Worm (Caenorhabditis elegans) whole organism, young adult: ENCODE results near the gene C04A11.5.

Experiments used
- B0035.1 ChIP-seq: sonication (generic microtip); optimal IDR thresholded peaks from 2 replicates; lab custom pipeline; 2016; ENCODE audit warnings: missing genetic modification characterization, mild to moderate bottlenecking, missing compliant biosample characterization, missing genotype, missing genetic modification reagents
- C17E4.6 ChIP-seq: fragments of 200-800 bp; sonication (Bioruptor generic); IDR thresholded peaks from 2 replicates; pipeline ENCODE4 v1.3.6; 2022; ENCODE audit warnings: missing genetic modification reagents, missing genetic modification characterization, missing compliant biosample characterization
- D2030.7 ChIP-seq: fragments of 200-800 bp; sonication (Bioruptor generic); IDR thresholded peaks from 2 replicates; pipeline ENCODE4 v1.3.6; 2022; ENCODE audit warnings: missing genetic modification reagents, missing genetic modification characterization, missing compliant biosample characterization
- F23B12.7 ChIP-seq: sonication (generic microtip); optimal IDR thresholded peaks from 2 replicates; lab custom pipeline; 2017; ENCODE audit warnings: missing genetic modification characterization, mild to moderate bottlenecking, missing compliant biosample characterization, antibody characterized with exemption, moderate library complexity; ENCODE audit not compliant: insufficient read depth
- F37B4.10 ChIP-seq: fragments of 200-800 bp; sonication (Bioruptor generic); IDR thresholded peaks from 2 replicates; pipeline ENCODE4 v1.3.6; 2022; ENCODE audit warnings: missing genetic modification characterization, missing compliant biosample characterization
- F39B2.1 ChIP-seq: fragments of 200-800 bp; sonication (Bioruptor generic); IDR thresholded peaks from 2 replicates; pipeline ENCODE4 v1.3.6; 2022; ENCODE audit warnings: missing genetic modification reagents, missing genetic modification characterization, missing compliant biosample characterization
- K12H6.12 ChIP-seq: fragments of 200-800 bp; sonication (Bioruptor generic); optimal IDR thresholded peaks from 2 replicates; lab custom pipeline; 2018; ENCODE audit warnings: mild to moderate bottlenecking, missing genetic modification characterization, missing compliant biosample characterization
- T26A5.8 ChIP-seq: sonication (generic microtip); optimal IDR thresholded peaks from 2 replicates; lab custom pipeline; 2016; ENCODE audit warnings: missing genetic modification characterization, missing compliant biosample characterization
- Y53F4B.3 ChIP-seq: fragments of 200-800 bp; sonication (Bioruptor generic); IDR thresholded peaks from 2 replicates; pipeline ENCODE4 v1.3.6; 2022; ENCODE audit warnings: missing genetic modification reagents, missing genetic modification characterization, missing compliant biosample characterization
- Y53G8AR.9 ChIP-seq: fragments of 200-800 bp; sonication (Bioruptor generic); conservative IDR thresholded peaks from 2 replicates; pipeline ENCODE4 v1.3.6; 2022; ENCODE audit warnings: missing genetic modification reagents, missing genetic modification characterization, missing compliant biosample characterization
- Y67H2A.10 ChIP-seq: fragments of 200-800 bp; sonication (Bioruptor generic); conservative IDR thresholded peaks from 2 replicates; pipeline ENCODE4 v1.3.6; 2022; ENCODE audit warnings: missing genetic modification reagents, missing genetic modification characterization, missing compliant biosample characterization
- ZK185.1 ChIP-seq: sonication (generic microtip); optimal IDR thresholded peaks from 2 replicates; lab custom pipeline; 2016; ENCODE audit warnings: mild to moderate bottlenecking, missing genetic modification characterization, missing compliant biosample characterization; ENCODE audit not compliant: poor library complexity, severe bottlenecking
- aptf-2 ChIP-seq: fragments of 200-800 bp; sonication (Bioruptor generic); conservative IDR thresholded peaks from 2 replicates; pipeline ENCODE4 v1.3.6; 2022; ENCODE audit warnings: missing genetic modification reagents, missing genetic modification characterization, missing compliant biosample characterization
- aptf-3 ChIP-seq: fragments of 200-800 bp; sonication (Bioruptor generic); IDR thresholded peaks from 2 replicates; pipeline ENCODE4 v1.3.6; 2022; ENCODE audit warnings: missing genetic modification characterization, missing compliant biosample characterization
- athp-1 ChIP-seq: sonication (generic microtip); optimal IDR thresholded peaks from 2 replicates; lab custom pipeline; 2017; ENCODE audit warnings: mild to moderate bottlenecking, missing genetic modification characterization, missing compliant biosample characterization
- attf-3 ChIP-seq: fragments of 200-800 bp; sonication (Bioruptor generic); conservative IDR thresholded peaks from 2 replicates; pipeline ENCODE4 v1.3.6; 2022; ENCODE audit warnings: missing genetic modification reagents, missing genetic modification characterization, missing compliant biosample characterization
- attf-5 ChIP-seq: fragments of 200-800 bp; sonication (Bioruptor generic); optimal IDR thresholded peaks from 2 replicates; lab custom pipeline; 2018; ENCODE audit warnings: mild to moderate bottlenecking, missing genetic modification characterization, missing compliant biosample characterization
- ccch-3 ChIP-seq: fragments of 200-800 bp; sonication (Bioruptor generic); optimal IDR thresholded peaks from 2 replicates; lab custom pipeline; 2018; ENCODE audit warnings: mild to moderate bottlenecking, missing genetic modification characterization, missing compliant biosample characterization
- cebp-1 ChIP-seq, 2 experiments: fragments of 200-800 bp in 1 of 2; sonication (Bioruptor generic) in 1 of 2; sonication (generic microtip) in 1 of 2; IDR thresholded peaks in 1 of 2; optimal IDR thresholded peaks in 1 of 2; 2 replicates each; pipeline versions ENCODE4 v1.3.6 to Lab custom; 2017 to 2022; ENCODE audit warnings: missing compliant biosample characterization in 2 of 2, missing genetic modification characterization in 2 of 2, mild to moderate bottlenecking in 1 of 2, missing genetic modification reagents in 1 of 2, moderate library complexity in 1 of 2
- cebp-2 ChIP-seq: fragments of 200-800 bp; sonication (Bioruptor generic); IDR thresholded peaks from 2 replicates; pipeline ENCODE4 v1.3.6; 2022; ENCODE audit warnings: missing genetic modification characterization, missing compliant biosample characterization
- ceh-100 ChIP-seq: fragments of 200-800 bp; sonication (Bioruptor generic); IDR thresholded peaks from 2 replicates; pipeline ENCODE4 v1.3.6; 2022; ENCODE audit warnings: missing genetic modification reagents, missing genetic modification characterization, missing compliant biosample characterization
- chd-7 ChIP-seq: sonication (generic microtip); optimal IDR thresholded peaks from 2 replicates; lab custom pipeline; 2016; ENCODE audit warnings: mild to moderate bottlenecking, missing genetic modification characterization, moderate library complexity, missing compliant biosample characterization
- egrh-3 ChIP-seq: fragments of 200-800 bp; sonication (Bioruptor generic); IDR thresholded peaks from 2 replicates; pipeline ENCODE4 v1.3.6; 2022; ENCODE audit warnings: missing genetic modification reagents, missing genetic modification characterization, missing compliant biosample characterization
- ets-4 ChIP-seq: fragments of 200-800 bp; sonication (Bioruptor generic); optimal IDR thresholded peaks from 2 replicates; lab custom pipeline; 2018; ENCODE audit warnings: mild to moderate bottlenecking, missing genetic modification characterization, missing compliant biosample characterization
- gei-17 ChIP-seq: fragments of 200-800 bp; sonication (Bioruptor generic); optimal IDR thresholded peaks from 2 replicates; lab custom pipeline; 2018; ENCODE audit warnings: mild to moderate bottlenecking, missing genetic modification characterization, missing compliant biosample characterization
- hlh-26 ChIP-seq: fragments of 200-800 bp; sonication (Bioruptor generic); conservative IDR thresholded peaks from 2 replicates; pipeline ENCODE4 v1.3.6; 2022; ENCODE audit warnings: missing genetic modification reagents, missing genetic modification characterization, missing compliant biosample characterization
- hmg-1.2 ChIP-seq: fragments of 200-800 bp; sonication (Bioruptor generic); IDR thresholded peaks from 2 replicates; pipeline ENCODE4 v1.3.6; 2022; ENCODE audit warnings: missing genetic modification reagents, missing genetic modification characterization, missing compliant biosample characterization
- hrde-1 ChIP-seq: sonication (generic microtip); optimal IDR thresholded peaks from 2 replicates; lab custom pipeline; 2016; ENCODE audit warnings: missing genetic modification characterization, mild to moderate bottlenecking, missing compliant biosample characterization, moderate library complexity, missing genotype, missing genetic modification reagents, borderline replicate concordance
- hsf-1 ChIP-seq: fragments of 200-800 bp; sonication (Bioruptor generic); IDR thresholded peaks from 2 replicates; pipeline ENCODE4 v1.3.6; 2022; ENCODE audit warnings: missing genetic modification reagents, missing genetic modification characterization, missing compliant biosample characterization
- lag-1 ChIP-seq: fragments of 200-800 bp; sonication (Bioruptor generic); IDR thresholded peaks from 2 replicates; pipeline ENCODE4 v1.3.6; 2022; ENCODE audit warnings: missing genetic modification reagents, missing genetic modification characterization, missing compliant biosample characterization
- lin-54 ChIP-seq: fragments of 200-800 bp; sonication (Bioruptor generic); optimal IDR thresholded peaks from 2 replicates; lab custom pipeline; 2018; ENCODE audit warnings: mild to moderate bottlenecking, missing genetic modification characterization, missing compliant biosample characterization
- madf-3 ChIP-seq: fragments of 200-800 bp; sonication (Bioruptor generic); IDR thresholded peaks from 2 replicates; pipeline ENCODE4 v1.3.6; 2022; ENCODE audit warnings: missing genetic modification reagents, missing genetic modification characterization, missing compliant biosample characterization
- mes-4 ChIP-seq: sonication (generic microtip); optimal IDR thresholded peaks from 2 replicates; lab custom pipeline; 2016; ENCODE audit warnings: missing genotype, missing genetic modification characterization, missing compliant biosample characterization
- nhr-27 ChIP-seq: fragments of 200-800 bp; sonication (Bioruptor generic); optimal IDR thresholded peaks from 2 replicates; lab custom pipeline; 2018; ENCODE audit warnings: mild to moderate bottlenecking, missing genetic modification characterization, moderate library complexity, missing compliant biosample characterization
- nhr-80 ChIP-seq: sonication (generic microtip); optimal IDR thresholded peaks from 2 replicates; lab custom pipeline; 2016; ENCODE audit warnings: missing genetic modification characterization, missing compliant biosample characterization
- pbrm-1 ChIP-seq: fragments of 200-800 bp; sonication (Bioruptor generic); IDR thresholded peaks from 2 replicates; pipeline ENCODE4 v1.3.6; 2022; ENCODE audit warnings: missing genetic modification reagents, missing genetic modification characterization, missing compliant biosample characterization
- snpc-1.1 ChIP-seq: sonication (generic microtip); optimal IDR thresholded peaks from 2 replicates; lab custom pipeline; 2017; ENCODE audit warnings: missing genetic modification characterization, mild to moderate bottlenecking, missing compliant biosample characterization, antibody characterized with exemption, moderate library complexity, missing genotype, missing genetic modification reagents; ENCODE audit not compliant: insufficient read depth
- snpc-4 ChIP-seq, 5 experiments: fragments of 150-350 bp in 1 of 5; sonication (generic microtip) in 4 of 5; optimal IDR thresholded peaks; 2 replicates each; lab custom pipeline; 2014 to 2018; ENCODE audit warnings: missing genetic modification characterization in 5 of 5, missing biosample characterization in 3 of 5, antibody characterized with exemption in 2 of 5, mild to moderate bottlenecking in 2 of 5, missing compliant biosample characterization in 2 of 5, missing genotype in 2 of 5, moderate library complexity in 2 of 5, missing genetic modification reagents in 1 of 5
- tbx-9 ChIP-seq: sonication (generic microtip); optimal IDR thresholded peaks from 2 replicates; lab custom pipeline; 2016; ENCODE audit warnings: borderline replicate concordance, missing genetic modification characterization, inconsistent platforms, missing compliant biosample characterization
- zfh-2 ChIP-seq: fragments of 200-800 bp; sonication (Bioruptor generic); conservative IDR thresholded peaks from 2 replicates; pipeline ENCODE4 v1.3.6; 2022; ENCODE audit warnings: missing genetic modification reagents, missing genetic modification characterization, missing compliant biosample characterization
- ztf-18 ChIP-seq: sonication (generic microtip); optimal IDR thresholded peaks from 2 replicates; lab custom pipeline; 2016; ENCODE audit warnings: missing genotype, mild to moderate bottlenecking, missing genetic modification characterization, missing compliant biosample characterization
- ztf-26 ChIP-seq: sonication (generic microtip); optimal IDR thresholded peaks from 2 replicates; lab custom pipeline; 2017; ENCODE audit warnings: missing genetic modification characterization, missing compliant biosample characterization

The C04A11.5 gene

ce11 chrX:13687111-13687512 lies 22.7 kb downstream of the C04A11.5 start (continued):
- TF ChIP-seq attf-5 (peak; percentile 55), D2030.7 (GFP tag; lab: Robert Waterston, UW) (no peak), cebp-1 (GFP tag; IDR thresholded peaks at IDR 0.05; lab: Robert Waterston, UW) (peak; percentile 91), cebp-1 (tag; optimal IDR thresholded peaks at IDR 0.05; lab: Kevin White, UChicago) (peak; percentile 98), hlh-26 (GFP tag; lab: Robert Waterston, UW) (no peak), gei-17 (GFP tag; lab: Kevin White, UChicago) (peak; percentile 22), snpc-1.1 (tag; lab: Kevin White, UChicago) (no peak), B0035.1 (tag; lab: Kevin White, UChicago) (no peak), lin-54 (GFP tag; lab: Kevin White, UChicago) (peak; percentile 3), ztf-18 (peak; percentile 16), hrde-1 (tag; lab: Kevin White, UChicago) (no peak), chd-7 (tag; lab: Kevin White, UChicago) (peak; percentile 40), ccch-3 (GFP tag; lab: Kevin White, UChicago) (no peak), nhr-80 (tag; lab: Kevin White, UChicago) (peak; percentile 45), lag-1 (GFP tag; lab: Robert Waterston, UW) (no peak), pbrm-1 (GFP tag; lab: Robert Waterston, UW) (peak; percentile 50; the same call in 1 of the 2 replicates), Y53F4B.3 (GFP tag; lab: Robert Waterston, UW) (no peak), aptf-2 (no peak), aptf-3 (GFP tag; lab: Robert Waterston, UW) (no peak), ZK185.1 (tag; lab: Kevin White, UChicago) (no peak), ceh-100 (GFP tag; lab: Robert Waterston, UW) (no peak), F39B2.1 (GFP tag; lab: Robert Waterston, UW) (no peak), egrh-3 (GFP tag; lab: Robert Waterston, UW) (no peak), C17E4.6 (no peak), hmg-1.2 (peak; percentile 91), F23B12.7 (tag; lab: Kevin White, UChicago) (no peak), ztf-26 (tag; lab: Kevin White, UChicago) (no peak), snpc-4 (GFP tag; optimal IDR thresholded peaks at IDR 0.05; lab: Kevin White, UChicago) (no peak), snpc-4 (tag; optimal IDR thresholded peaks at IDR 0.05; lab: Kevin White, UChicago) (peak in 2 of 4 experiments; percentile 3 to 41), nhr-27 (tag; lab: Kevin White, UChicago) (no peak), attf-3 (GFP tag; lab: Robert Waterston, UW) (no peak)

ce11 chrX:13687655-13688054 lies 23.3 kb downstream of the C04A11.5 start, which contains the start of gene adm-2:
Gene adm-2 (plus strand): TSS chrX:13687955.
- TF ChIP-seq athp-1 (tag; lab: Kevin White, UChicago) = no peak
- no peak for TF ChIP-seq Y67H2A.10 (GFP tag; lab: Robert Waterston, UW)
- TF ChIP-seq K12H6.12 (tag; lab: Kevin White, UChicago) = no peak
- no peak for TF ChIP-seq F37B4.10 (GFP tag; lab: Robert Waterston, UW)
- TF ChIP-seq ets-4 = no peak
- no peak for TF ChIP-seq Y53G8AR.9 (GFP tag; lab: Robert Waterston, UW)
- no peak for TF ChIP-seq mes-4 (tag; lab: Kevin White, UChicago)
- TF ChIP-seq cebp-2 (GFP tag; lab: Robert Waterston, UW) = no peak
- no peak for TF ChIP-seq ZK185.1 (tag; lab: Kevin White, UChicago)
- TF ChIP-seq chd-7 (tag; lab: Kevin White, UChicago) = no peak
- no peak for TF ChIP-seq zfh-2
- no peak for TF ChIP-seq tbx-9 (tag; lab: Kevin White, UChicago)
- no peak for TF ChIP-seq hsf-1 (GFP tag; lab: Robert Waterston, UW)
- TF ChIP-seq T26A5.8 = no peak
- TF ChIP-seq madf-3 (GFP tag; lab: Robert Waterston, UW) = no peak
- TF ChIP-seq, all 124 proteins: peak for 0
